Worm (Caenorhabditis elegans): ENCODE data around the gene lgg-3.

- no peak for TF ChIP-seq zfh-2 (GFP tag; conservative IDR thresholded peaks at IDR 0.05)
- no peak for TF ChIP-seq Y95B8A.8 (GFP tag; IDR thresholded peaks at IDR 0.05)
- peak; percentile 90 for TF ChIP-seq F49E8.2 (tag; optimal IDR thresholded peaks at IDR 0.05; ENCODE audit: insufficient read depth)
- TF ChIP-seq attf-5 (GFP tag; optimal IDR thresholded peaks at IDR 0.05): no peak
- TF ChIP-seq T26A5.8 (tag; optimal IDR thresholded peaks at IDR 0.05): no peak
- no peak for TF ChIP-seq dpl-1 (GFP tag; optimal IDR thresholded peaks at IDR 0.05)
- TF ChIP-seq unc-62 (GFP tag; optimal IDR thresholded peaks at IDR 0.05): no peak
- no peak for TF ChIP-seq ama-1 (optimal IDR thresholded peaks at IDR 0.05)
- TF ChIP-seq ama-1 (GFP tag; optimal IDR thresholded peaks at IDR 0.05): no peak
- no peak for TF ChIP-seq nfya-1 (tag; optimal IDR thresholded peaks at IDR 0.05; ENCODE audit: borderline replicate concordance, insufficient read depth)
- TF ChIP-seq snpc-4 (GFP tag; optimal IDR thresholded peaks at IDR 0.05): peak; percentile 96
- peak; percentile 94 to 99 (median 98) for TF ChIP-seq snpc-4 (tag; optimal IDR thresholded peaks at IDR 0.05)
Observed at ce11 chrIII:5653692-5654105, 44.1 kb downstream of the lgg-3 start.

Data from whole organism, young adult.